Fruit fly (Drosophila melanogaster): ENCODE measurements around the gene CG42502.

dm6 chr2L:18810960-18811642 lies at the start of gene CG42502, which contains the start of gene CG10570:
- TF ChIP-seq ey (GFP tag; optimal IDR thresholded peaks at IDR 0.05) (no peak), sage (GFP tag; optimal IDR thresholded peaks at IDR 0.05) (no peak), brk (GFP tag; optimal IDR thresholded peaks at IDR 0.05) (no peak), Dif (GFP tag; optimal IDR thresholded peaks at IDR 0.05; ENCODE audit: partially characterized antibody) (peak; percentile 2), HLH106 (tag; optimal IDR thresholded peaks at IDR 0.05) (peak; percentile 41), Dfd (GFP tag; optimal IDR thresholded peaks at IDR 0.05) (no peak), fru (GFP tag; optimal IDR thresholded peaks at IDR 0.05) (no peak), sv (GFP tag; optimal IDR thresholded peaks at IDR 0.05) (no peak), usp (GFP tag; optimal IDR thresholded peaks at IDR 0.05) (no peak), Hr78 (GFP tag; optimal IDR thresholded peaks at IDR 0.05) (no peak), Hnf4 (GFP tag; optimal IDR thresholded peaks at IDR 0.05) (no peak), CG32264 (GFP tag; optimal IDR thresholded peaks at IDR 0.05) (no peak), psq (GFP tag; optimal IDR thresholded peaks at IDR 0.05) (no peak)
